Fruit fly (Drosophila melanogaster) whole organism, pupa: ENCODE results near the gene CG5910.

Experiments
- CG10348 ChIP-seq: fragments of 200-800 bp; sonication (Bioruptor generic); IDR thresholded peaks from 2 replicates; pipeline ENCODE4 v1.3.6; 2022; ENCODE audit warnings: missing biosample characterization, missing genetic modification characterization
- CG12605 ChIP-seq: fragments of 200-800 bp; sonication (Bioruptor generic); IDR thresholded peaks from 2 replicates; pipeline ENCODE4 v1.3.6; 2022; ENCODE audit warnings: missing biosample characterization, missing genetic modification characterization
- CG13204 ChIP-seq: fragments of 200-800 bp; sonication (Bioruptor generic); optimal IDR thresholded peaks from 2 replicates; lab custom pipeline; 2018; ENCODE audit warnings: missing biosample characterization, mild to moderate bottlenecking, missing genetic modification characterization, moderate library complexity
- CG14655 ChIP-seq: fragments of 200-800 bp; sonication (Bioruptor generic); optimal IDR thresholded peaks from 3 replicates; lab custom pipeline; 2017; ENCODE audit warnings: mild to moderate bottlenecking, missing biosample characterization, missing genetic modification reagents, missing genetic modification characterization
- CG15710 ChIP-seq: fragments of 200-800 bp; sonication (Bioruptor generic); optimal IDR thresholded peaks from 2 replicates; lab custom pipeline; 2018; ENCODE audit warnings: missing biosample characterization, mild to moderate bottlenecking, missing genetic modification characterization, moderate library complexity
- CG17806 ChIP-seq: fragments of 200-800 bp; sonication (Bioruptor generic); optimal IDR thresholded peaks from 2 replicates; lab custom pipeline; 2018; ENCODE audit warnings: missing biosample characterization, mild to moderate bottlenecking, missing genetic modification characterization, moderate library complexity
- CG32121 ChIP-seq: fragments of 200-800 bp; sonication (Bioruptor generic); IDR thresholded peaks from 2 replicates; pipeline ENCODE4 v1.3.6; 2022; ENCODE audit warnings: missing biosample characterization, missing genetic modification characterization
- CG34367 ChIP-seq: fragments of 200-800 bp; sonication (Bioruptor generic); optimal IDR thresholded peaks from 2 replicates; lab custom pipeline; 2018; ENCODE audit warnings: missing biosample characterization, mild to moderate bottlenecking, missing genetic modification characterization
- CG4496 ChIP-seq: fragments of 200-800 bp; sonication (Bioruptor generic); IDR thresholded peaks from 3 replicates; pipeline ENCODE4 v1.3.6; 2022; ENCODE audit warnings: missing biosample characterization, missing genetic modification characterization
- CG8159 ChIP-seq: fragments of 200-800 bp; sonication (Bioruptor generic); optimal IDR thresholded peaks from 3 replicates; lab custom pipeline; 2018; ENCODE audit warnings: missing biosample characterization, mild to moderate bottlenecking, missing genetic modification characterization, moderate library complexity
- CG8301 ChIP-seq: fragments of 200-800 bp; sonication (Bioruptor generic); optimal IDR thresholded peaks from 2 replicates; lab custom pipeline; 2018; ENCODE audit warnings: missing biosample characterization, mild to moderate bottlenecking, missing genetic modification characterization
- CG9948 ChIP-seq: fragments of 200-800 bp; sonication (Bioruptor generic); optimal IDR thresholded peaks from 2 replicates; lab custom pipeline; 2018; ENCODE audit warnings: missing biosample characterization, mild to moderate bottlenecking, missing genetic modification characterization, moderate library complexity
- D1 ChIP-seq: fragments of 200-800 bp; sonication (Bioruptor generic); optimal IDR thresholded peaks from 2 replicates; lab custom pipeline; 2018; ENCODE audit warnings: missing biosample characterization, mild to moderate bottlenecking, missing genetic modification characterization, moderate library complexity
- EcR ChIP-seq: fragments of 200-800 bp; sonication (Bioruptor generic); optimal IDR thresholded peaks from 3 replicates; lab custom pipeline; 2019; ENCODE audit warnings: missing biosample characterization, missing genetic modification characterization, mild to moderate bottlenecking, moderate library complexity, missing genetic modification reagents
- Ets98B ChIP-seq: fragments of 200-800 bp; sonication (Bioruptor generic); IDR thresholded peaks from 2 replicates; pipeline ENCODE4 v1.3.6; 2022; ENCODE audit warnings: missing biosample characterization, missing genetic modification characterization
- Pif1A ChIP-seq: fragments of 200-800 bp; sonication (Bioruptor generic); optimal IDR thresholded peaks from 3 replicates; lab custom pipeline; 2016; ENCODE audit warnings: missing biosample characterization, missing genetic modification characterization
- Pif1B ChIP-seq: fragments of 200-800 bp; sonication (Bioruptor generic); optimal IDR thresholded peaks from 3 replicates; lab custom pipeline; 2016; ENCODE audit warnings: missing biosample characterization, missing genetic modification characterization
- Snoo ChIP-seq: fragments of 200-800 bp; sonication (Bioruptor generic); optimal IDR thresholded peaks from 3 replicates; lab custom pipeline; 2017; ENCODE audit warnings: missing biosample characterization, mild to moderate bottlenecking, missing genetic modification characterization, inconsistent platforms
- fd96Ca ChIP-seq: fragments of 200-800 bp; sonication (Bioruptor generic); IDR thresholded peaks from 3 replicates; pipeline ENCODE4 v1.3.6; 2022; ENCODE audit warnings: missing biosample characterization, missing genetic modification characterization
- gl ChIP-seq: fragments of 200-800 bp; sonication (Bioruptor generic); optimal IDR thresholded peaks from 2 replicates; lab custom pipeline; 2018; ENCODE audit warnings: missing biosample characterization, mild to moderate bottlenecking, missing genetic modification characterization
- rn ChIP-seq: fragments of 200-800 bp; sonication (Bioruptor generic); IDR thresholded peaks from 2 replicates; pipeline ENCODE4 v1.3.6; 2022; ENCODE audit warnings: missing biosample characterization, missing genetic modification characterization

The CG5910 gene

DNA sequence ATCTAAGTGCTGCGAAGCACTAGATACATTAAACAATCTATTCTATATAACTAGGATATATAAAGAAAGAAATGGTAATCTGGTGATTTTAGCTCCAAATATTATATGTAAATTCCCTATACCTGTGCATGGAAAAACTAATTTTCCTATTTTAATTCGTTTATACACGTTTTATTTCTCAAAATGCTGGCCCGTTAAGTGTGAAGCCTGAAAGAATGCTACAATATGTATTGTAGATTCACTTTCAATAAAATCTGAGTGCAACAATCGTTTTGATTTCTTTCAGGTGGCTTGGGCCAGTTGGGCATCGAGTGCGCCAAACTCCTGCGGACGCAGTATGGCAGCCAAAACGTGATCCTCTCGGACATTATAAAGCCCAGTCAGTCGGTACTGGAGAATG is 25.2 kb downstream of the CG5910 start:
- TF ChIP-seq Ets98B (GFP tag; lab: Robert Waterston, UW) = no peak
- no peak for TF ChIP-seq D1 (tag; lab: Kevin White, UChicago)
- TF ChIP-seq CG14655 (GFP tag; lab: Kevin White, UChicago) = no peak
- no peak for TF ChIP-seq CG13204
- no peak for TF ChIP-seq CG17806 (tag; lab: Kevin White, UChicago)
- no peak for TF ChIP-seq CG32121 (GFP tag; lab: Robert Waterston, UW)
- TF ChIP-seq EcR (GFP tag; lab: Kevin White, UChicago) = no peak
- no peak for TF ChIP-seq rn (GFP tag; lab: Robert Waterston, UW)
- TF ChIP-seq CG10348 (GFP tag; lab: Robert Waterston, UW) = no peak
- no peak for TF ChIP-seq CG4496 (GFP tag; lab: Robert Waterston, UW)
- TF ChIP-seq CG8301 = no peak
- TF ChIP-seq CG12605 (GFP tag; lab: Robert Waterston, UW) = no peak
- TF ChIP-seq gl = no peak
- TF ChIP-seq Pif1B (GFP tag; lab: Kevin White, UChicago) = no peak
- TF ChIP-seq CG8159 (tag; lab: Kevin White, UChicago) = no peak

DNA sequence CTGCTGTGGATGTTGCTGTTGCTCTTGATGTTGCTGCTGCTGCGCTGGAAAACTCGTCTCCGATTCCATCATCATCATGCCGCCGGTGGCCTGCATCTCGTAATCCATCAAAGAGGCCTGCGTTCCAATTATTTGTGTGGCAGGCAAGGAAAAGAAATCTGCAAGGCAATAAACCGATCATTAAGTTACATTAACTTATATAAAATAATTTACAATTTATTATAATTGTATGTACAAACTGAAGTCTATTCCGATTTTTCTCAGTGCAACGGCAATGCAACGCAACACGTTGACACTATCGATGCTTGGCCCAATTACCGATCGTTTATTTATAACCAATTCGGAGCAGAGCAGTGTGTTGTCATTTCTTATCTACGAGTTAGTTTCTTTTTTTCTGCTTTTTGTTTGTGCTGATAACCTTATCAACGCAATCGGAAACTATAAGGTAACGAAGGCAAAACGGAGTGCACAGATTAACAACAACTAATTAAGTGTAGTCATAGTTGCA is 28.8 kb downstream of the CG5910 start:
- TF ChIP-seq rn (GFP tag; lab: Robert Waterston, UW) = 0 out of 2 replicates have a peak, but pooled peaks have one; percentile 24
- TF ChIP-seq CG8159 (tag; lab: Kevin White, UChicago) = no peak
- TF ChIP-seq CG34367 (tag; lab: Kevin White, UChicago) = peak; percentile 11
- no peak for TF ChIP-seq CG10348 (GFP tag; lab: Robert Waterston, UW)
- no peak for TF ChIP-seq gl
- TF ChIP-seq CG9948 = no peak
- TF ChIP-seq Ets98B (GFP tag; lab: Robert Waterston, UW) = peak; percentile 82
- peak; percentile 73 for TF ChIP-seq CG12605 (GFP tag; lab: Robert Waterston, UW)
- TF ChIP-seq CG15710 (tag; lab: Kevin White, UChicago) = no peak
- TF ChIP-seq CG14655 (GFP tag; lab: Kevin White, UChicago) = peak; percentile 47
- TF ChIP-seq Pif1A (GFP tag; lab: Kevin White, UChicago) = no peak
- TF ChIP-seq fd96Ca (GFP tag; lab: Robert Waterston, UW) = peak; percentile 80
- no peak for TF ChIP-seq CG13204
- TF ChIP-seq Snoo (tag; lab: Kevin White, UChicago) = peak; percentile 9
- peak; percentile 84 for TF ChIP-seq CG4496 (GFP tag; lab: Robert Waterston, UW)
- TF ChIP-seq EcR (GFP tag; lab: Kevin White, UChicago) = no peak
- TF ChIP-seq CG32121 (GFP tag; lab: Robert Waterston, UW) = peak; percentile 55; the same call in 1 of the 2 replicates
- no peak for TF ChIP-seq CG17806 (tag; lab: Kevin White, UChicago)
- no peak for TF ChIP-seq D1 (tag; lab: Kevin White, UChicago)
- no peak for TF ChIP-seq Pif1B (GFP tag; lab: Kevin White, UChicago)
- TF ChIP-seq CG8301 = peak; percentile 47

DNA sequence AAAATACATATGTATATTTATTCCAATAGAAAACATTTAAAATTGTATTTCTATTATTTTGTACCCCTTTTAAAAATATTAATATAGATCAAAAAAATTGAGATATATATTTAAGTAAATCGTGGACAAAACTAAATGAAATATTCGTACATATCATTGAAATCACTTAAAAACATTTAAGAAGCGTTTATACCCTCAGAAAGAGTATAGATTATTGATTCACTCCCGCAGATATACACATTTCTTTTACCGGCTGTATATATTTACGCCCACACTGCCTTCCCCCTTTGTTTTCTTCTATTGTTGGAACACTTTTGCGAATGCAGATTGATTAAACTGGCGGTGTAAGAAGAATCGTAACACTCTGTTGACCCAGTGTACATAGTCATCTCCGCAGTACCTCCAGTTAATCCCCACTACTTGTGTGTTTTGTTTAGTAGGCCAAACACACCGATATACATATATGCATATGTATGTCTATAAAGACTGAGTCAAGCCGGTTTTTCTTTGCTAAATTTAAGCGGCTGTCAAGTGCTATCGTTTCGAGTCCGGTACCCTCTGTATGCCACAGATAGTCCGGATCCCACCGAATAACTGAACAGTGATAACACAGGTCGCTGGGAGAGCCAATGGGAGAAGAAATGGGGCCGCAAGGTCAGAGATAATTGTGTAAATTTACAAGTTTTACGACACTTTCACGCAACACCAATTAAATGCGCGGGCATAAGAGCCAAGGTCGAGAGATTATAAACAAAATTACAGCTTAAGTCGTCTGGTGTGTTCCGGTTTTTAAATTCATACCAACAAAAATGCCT is 29.5 kb downstream of the CG5910 start:
- no peak for TF ChIP-seq CG8301
- TF ChIP-seq CG14655 (GFP tag; lab: Kevin White, UChicago) = peak; percentile 9
- peak; percentile 49 for TF ChIP-seq D1 (tag; lab: Kevin White, UChicago)
- peak; percentile 41; the same call in 2 of the 3 replicates for TF ChIP-seq CG4496 (GFP tag; lab: Robert Waterston, UW)
- no peak for TF ChIP-seq fd96Ca (GFP tag; lab: Robert Waterston, UW)
- TF ChIP-seq Snoo (tag; lab: Kevin White, UChicago) = no peak
- peak; percentile 61 for TF ChIP-seq CG8159 (tag; lab: Kevin White, UChicago)
- no peak for TF ChIP-seq CG34367 (tag; lab: Kevin White, UChicago)
- no peak for TF ChIP-seq rn (GFP tag; lab: Robert Waterston, UW)
- TF ChIP-seq Pif1A (GFP tag; lab: Kevin White, UChicago) = peak; percentile 31
- TF ChIP-seq CG13204 = no peak
- no peak for TF ChIP-seq Ets98B (GFP tag; lab: Robert Waterston, UW)
- peak; percentile 40 for TF ChIP-seq Pif1B (GFP tag; lab: Kevin White, UChicago)
- TF ChIP-seq EcR (GFP tag; lab: Kevin White, UChicago) = peak; percentile 69
- TF ChIP-seq CG32121 (GFP tag; lab: Robert Waterston, UW) = no peak
- TF ChIP-seq CG15710 (tag; lab: Kevin White, UChicago) = peak; percentile 51
- TF ChIP-seq CG9948 = peak; percentile 37
- peak; percentile 26 for TF ChIP-seq CG17806 (tag; lab: Kevin White, UChicago)
- TF ChIP-seq gl = peak; percentile 9
- 0 out of 2 replicates have a peak, but pooled peaks have one; percentile 11 for TF ChIP-seq CG12605 (GFP tag; lab: Robert Waterston, UW)
- no peak for TF ChIP-seq CG10348 (GFP tag; lab: Robert Waterston, UW)
- TF ChIP-seq, all 21 proteins: peak for 12

DNA sequence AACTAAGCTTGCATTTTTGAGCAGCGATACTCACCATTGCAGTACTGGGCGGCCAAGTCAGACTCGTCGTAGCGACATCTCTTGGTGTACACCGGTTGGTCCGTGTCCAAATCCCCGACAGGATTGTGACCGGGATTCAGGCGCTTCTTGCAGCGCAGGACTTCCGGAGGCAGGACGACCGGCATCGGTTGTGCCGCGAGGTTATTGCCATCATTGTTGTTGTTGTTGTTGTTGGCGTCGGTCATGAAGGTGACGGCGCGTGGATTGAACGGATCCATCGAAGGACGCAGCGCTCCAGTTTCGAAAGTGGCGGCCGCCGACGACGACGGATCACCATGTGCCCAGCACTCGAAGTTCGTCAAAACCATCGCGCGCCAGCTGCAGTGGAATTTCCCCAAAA is 30.4 kb downstream of the CG5910 start:
- TF ChIP-seq EcR (GFP tag; lab: Kevin White, UChicago) (peak; percentile 33), CG15710 (tag; lab: Kevin White, UChicago) (no peak)
